Fruit fly (Drosophila melanogaster): ENCODE measurements around the gene Als2.

Gene Als2

dm6 chr3L:21679687-21680086 is at the start of gene Als2, which contains the start of gene CG11248:
TSS of gene Als2 (minus strand) at chr3L:21679755.
TSS of gene CG11248 (plus strand) at chr3L:21680050.
- TF ChIP-seq Dll (optimal IDR thresholded peaks at IDR 0.05) (no peak), EcR (GFP tag; optimal IDR thresholded peaks at IDR 0.05) (no peak)

DNA sequence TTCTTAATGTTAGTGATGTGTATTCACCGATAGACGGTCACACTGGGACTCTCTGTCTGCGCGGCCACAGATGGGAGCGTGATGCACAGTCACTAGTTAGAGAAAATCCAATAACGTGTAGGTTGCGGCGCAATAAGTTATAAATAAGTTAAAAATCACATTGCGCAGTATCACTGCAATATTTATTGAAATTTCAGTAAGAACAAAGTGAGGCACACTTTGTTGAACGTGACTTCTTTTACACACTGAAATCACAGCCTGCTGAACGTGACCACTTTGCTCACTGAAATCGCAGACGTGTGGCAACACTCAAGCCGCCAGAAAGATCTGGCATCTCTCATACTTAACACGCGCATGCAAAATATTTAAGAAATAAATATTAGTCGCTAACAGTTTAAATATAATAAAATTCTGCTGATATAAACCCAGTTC is 49.1 kb upstream of the Als2 start, which contains the start of the genes CG11247 and Polr2H:
Gene CG11247, minus strand, starts transcription at position 191 of the 432 bp plus-strand sequence.
Gene Polr2H, plus strand, starts transcription at position 317 of the 432 bp plus-strand sequence.
- TF ChIP-seq EcR (GFP tag; optimal IDR thresholded peaks at IDR 0.05) (peak; percentile 3 to 30), usp (GFP tag; optimal IDR thresholded peaks at IDR 0.05) (no peak)

dm6 chr3L:21727728-21728124 is 48.2 kb upstream of the Als2 start:
- TF ChIP-seq psq (optimal IDR thresholded peaks at IDR 0.05) = no peak
- no peak for TF ChIP-seq usp (GFP tag; optimal IDR thresholded peaks at IDR 0.05)
- TF ChIP-seq EcR (GFP tag; optimal IDR thresholded peaks at IDR 0.05) = no peak
- no peak for TF ChIP-seq pan (optimal IDR thresholded peaks at IDR 0.05)
- TF ChIP-seq CG8478 (optimal IDR thresholded peaks at IDR 0.05) = no peak
- no peak for TF ChIP-seq Dll (optimal IDR thresholded peaks at IDR 0.05)

DNA sequence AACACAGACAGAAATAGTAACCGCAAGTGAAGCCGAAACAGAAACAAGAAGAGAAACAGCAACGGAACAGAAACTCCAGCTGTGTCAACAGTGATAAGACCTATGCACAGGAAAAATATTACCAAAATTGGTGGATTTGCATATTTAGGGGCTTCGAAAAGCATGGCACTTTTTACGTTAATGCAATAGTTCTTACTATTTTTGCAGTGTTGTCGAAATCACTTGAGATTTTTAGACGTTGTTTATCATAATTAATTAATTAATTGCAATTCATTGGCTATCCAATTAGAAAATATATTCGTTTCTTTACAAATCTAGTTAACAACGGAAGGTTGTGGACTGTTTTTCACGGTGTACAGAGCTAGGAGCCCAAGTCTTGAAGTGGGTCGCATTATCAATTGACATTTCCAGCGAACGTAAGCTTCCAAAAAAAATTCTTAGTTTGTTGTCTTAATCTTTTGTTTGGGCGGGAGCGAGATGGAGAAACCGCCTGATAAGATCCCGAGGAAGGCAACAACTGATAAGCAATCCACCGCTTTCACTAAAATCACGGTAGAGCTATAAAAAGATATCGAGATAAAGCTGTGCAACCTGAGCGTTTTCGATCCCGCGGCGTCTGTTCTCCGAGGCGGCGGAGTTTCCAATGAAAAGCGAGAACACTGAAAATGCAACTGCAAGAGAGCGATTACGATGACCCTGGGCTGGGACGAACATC is 47.6 kb upstream of the Als2 start:
- TF ChIP-seq CG8478 (optimal IDR thresholded peaks at IDR 0.05) = no peak
- TF ChIP-seq Dll (optimal IDR thresholded peaks at IDR 0.05) = no peak
- TF ChIP-seq pan (optimal IDR thresholded peaks at IDR 0.05) = no peak
- TF ChIP-seq EcR (GFP tag; optimal IDR thresholded peaks at IDR 0.05) = no peak
- no peak for TF ChIP-seq usp (GFP tag; optimal IDR thresholded peaks at IDR 0.05)
- no peak for TF ChIP-seq psq (optimal IDR thresholded peaks at IDR 0.05)

DNA sequence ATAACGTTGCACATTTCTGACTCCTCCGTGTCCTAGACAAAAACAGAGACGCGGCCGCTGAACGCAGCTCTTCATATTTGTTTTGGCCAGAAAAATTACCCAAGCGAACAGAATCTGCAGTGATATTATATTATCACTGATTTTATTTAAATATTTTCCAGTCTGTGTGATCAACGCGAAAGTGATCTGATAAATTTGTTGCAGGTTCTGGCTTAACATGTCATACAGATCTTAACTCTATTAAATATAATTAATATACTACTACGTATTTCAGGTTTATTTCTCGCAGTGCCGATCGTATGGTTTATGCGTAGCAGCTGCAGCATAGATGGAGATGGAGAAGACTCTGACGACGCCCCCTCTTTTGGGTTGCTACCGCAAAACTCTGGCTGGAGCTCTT is 41.3 kb upstream of the Als2 start:
- TF ChIP-seq Dll (optimal IDR thresholded peaks at IDR 0.05) (no peak), usp (GFP tag; optimal IDR thresholded peaks at IDR 0.05) (no peak)

DNA sequence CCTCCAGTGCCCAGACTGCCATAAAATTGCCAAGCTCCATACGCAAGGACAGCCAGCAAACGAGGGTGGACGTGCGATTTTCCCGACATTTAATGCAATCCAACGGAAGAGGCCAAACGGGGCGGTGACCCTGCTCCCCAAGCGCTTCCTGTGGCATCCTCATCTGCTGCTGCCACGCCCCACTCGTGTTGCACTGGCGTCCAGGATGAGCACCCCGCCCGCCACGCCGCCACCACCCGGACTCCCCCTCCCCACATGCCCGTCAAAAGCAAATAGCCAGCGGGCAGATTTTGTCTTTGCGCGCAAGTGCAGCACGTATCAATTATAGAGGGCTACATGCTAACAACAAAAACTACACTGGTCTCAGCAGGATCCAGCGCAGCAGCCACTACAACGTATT is 38.7 kb upstream of the Als2 start:
- TF ChIP-seq pan (optimal IDR thresholded peaks at IDR 0.05) (no peak), CG8478 (optimal IDR thresholded peaks at IDR 0.05) (no peak), psq (optimal IDR thresholded peaks at IDR 0.05) (no peak), EcR (GFP tag; optimal IDR thresholded peaks at IDR 0.05) (no peak), Dll (optimal IDR thresholded peaks at IDR 0.05) (no peak), usp (GFP tag; optimal IDR thresholded peaks at IDR 0.05) (no peak)

DNA sequence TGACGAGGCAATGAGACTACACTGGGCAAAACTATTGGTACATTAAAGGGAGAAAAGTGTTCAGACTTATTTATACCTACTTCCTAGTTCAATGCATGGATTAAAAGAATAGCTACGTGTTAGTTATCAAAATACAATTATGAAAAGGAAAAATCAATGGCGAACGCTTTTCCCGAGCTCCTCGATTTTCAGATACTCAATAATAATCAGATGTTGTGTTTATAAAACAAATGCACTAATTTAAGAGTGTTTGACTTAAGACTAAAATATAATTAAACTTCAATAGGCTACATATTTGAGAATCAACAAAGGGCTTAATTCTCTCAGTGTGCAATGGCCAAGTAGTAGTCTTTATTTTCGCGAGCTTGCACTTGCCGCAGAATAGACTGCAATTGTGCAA is 36.4 kb upstream of the Als2 start:
- no peak for TF ChIP-seq psq (optimal IDR thresholded peaks at IDR 0.05)
- no peak for TF ChIP-seq Dll (optimal IDR thresholded peaks at IDR 0.05)
- TF ChIP-seq pan (optimal IDR thresholded peaks at IDR 0.05) = no peak
- no peak for TF ChIP-seq usp (GFP tag; optimal IDR thresholded peaks at IDR 0.05)
- TF ChIP-seq EcR (GFP tag; optimal IDR thresholded peaks at IDR 0.05) = no peak
- TF ChIP-seq CG8478 (optimal IDR thresholded peaks at IDR 0.05) = no peak

DNA sequence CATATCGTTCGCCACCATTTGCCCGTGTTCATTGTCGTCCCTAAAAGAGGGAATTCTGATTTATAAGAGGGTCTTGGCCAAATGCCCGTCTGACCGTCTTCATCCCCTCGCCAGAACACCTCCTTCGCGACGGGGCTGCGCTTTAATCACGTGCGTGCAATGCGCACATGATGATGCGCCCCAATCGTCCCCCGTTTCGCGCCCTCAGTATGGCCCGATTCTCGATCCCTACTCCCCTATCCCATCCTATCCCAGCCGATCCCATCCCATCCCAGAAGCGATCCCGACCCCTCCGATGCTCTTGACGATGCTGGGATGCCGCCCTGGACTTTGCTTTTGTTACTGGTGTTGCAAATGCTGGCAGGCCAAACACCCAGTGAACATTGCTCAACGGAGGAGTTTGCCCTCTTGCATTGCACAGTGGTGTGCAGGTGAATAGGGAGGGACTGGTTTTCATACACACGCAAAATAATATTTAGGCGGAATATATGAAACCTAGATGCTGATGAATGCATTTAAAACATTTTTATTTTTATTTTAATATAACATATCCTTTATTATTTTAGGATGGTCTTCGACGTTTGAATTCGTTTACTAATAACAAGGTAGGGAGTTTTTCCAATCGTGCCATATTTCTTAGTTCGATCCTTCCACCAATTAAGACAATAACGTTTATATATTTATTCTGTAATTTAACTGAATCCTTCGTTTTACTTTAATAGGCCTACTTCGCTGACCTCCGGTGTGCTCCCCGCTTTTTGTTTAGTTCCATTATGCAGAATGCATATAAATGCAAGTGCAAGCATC is 30.4 kb upstream of the Als2 start:
- no peak for TF ChIP-seq CG8478 (optimal IDR thresholded peaks at IDR 0.05)
- TF ChIP-seq EcR (GFP tag; optimal IDR thresholded peaks at IDR 0.05) = peak in 1 of 2 experiments; percentile 21
- TF ChIP-seq usp (GFP tag; optimal IDR thresholded peaks at IDR 0.05) = no peak

dm6 chr3L:21706144-21706926 is 26.8 kb upstream of the Als2 start, which contains the start of gene CG32447:
TSS of gene CG32447 (minus strand) at chr3L:21706365.
- TF ChIP-seq pan (optimal IDR thresholded peaks at IDR 0.05) (no peak), psq (optimal IDR thresholded peaks at IDR 0.05) (no peak), CG8478 (optimal IDR thresholded peaks at IDR 0.05) (no peak), EcR (GFP tag; optimal IDR thresholded peaks at IDR 0.05) (no peak), usp (GFP tag; optimal IDR thresholded peaks at IDR 0.05) (no peak), Dll (optimal IDR thresholded peaks at IDR 0.05) (no peak)

DNA sequence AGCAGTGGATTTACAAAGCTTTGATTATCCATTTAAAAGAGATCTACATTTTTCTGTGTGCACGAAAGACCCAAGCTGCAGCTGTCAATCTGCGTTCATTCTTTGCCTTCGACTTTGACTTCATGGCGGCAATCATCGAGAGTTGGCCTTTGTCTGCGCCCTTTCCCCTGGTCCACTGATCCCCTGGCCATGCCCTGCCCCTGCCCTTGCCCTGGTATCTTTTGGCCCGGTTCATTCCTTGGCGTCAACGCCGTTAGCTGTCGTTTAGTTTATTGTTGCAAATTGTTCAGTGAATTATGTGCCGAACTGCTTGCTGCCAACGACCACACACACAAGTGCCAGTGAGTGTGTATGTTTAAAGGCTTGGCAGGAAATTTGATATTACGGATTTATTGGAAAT is 21.4 kb upstream of the Als2 start:
- TF ChIP-seq pan (optimal IDR thresholded peaks at IDR 0.05) (no peak), usp (GFP tag; optimal IDR thresholded peaks at IDR 0.05) (no peak), EcR (GFP tag; optimal IDR thresholded peaks at IDR 0.05) (no peak), Dll (optimal IDR thresholded peaks at IDR 0.05) (no peak), psq (optimal IDR thresholded peaks at IDR 0.05) (no peak), CG8478 (optimal IDR thresholded peaks at IDR 0.05) (no peak)

- TF ChIP-seq psq (optimal IDR thresholded peaks at IDR 0.05) = no peak
Measured at dm6 chr3L:21700052-21700451, 20.5 kb upstream of the Als2 start.

- no peak for TF ChIP-seq usp (GFP tag; optimal IDR thresholded peaks at IDR 0.05)
- TF ChIP-seq CG8478 (optimal IDR thresholded peaks at IDR 0.05) = no peak
- no peak for TF ChIP-seq Dll (optimal IDR thresholded peaks at IDR 0.05)
- no peak for TF ChIP-seq EcR (GFP tag; optimal IDR thresholded peaks at IDR 0.05)
- TF ChIP-seq pan (optimal IDR thresholded peaks at IDR 0.05) = no peak
Measured at dm6 chr3L:21694647-21695046, 15.1 kb upstream of the Als2 start.

All from whole organism.